Worm (Caenorhabditis elegans) whole organism, L2 larva: ENCODE data around the gene npp-19.

Experiments
- C34F6.9 ChIP-seq: fragments of 150-350 bp; optimal IDR thresholded peaks from 2 replicates; lab custom pipeline; 2014; ENCODE audit warnings: missing biosample characterization, missing genetic modification characterization
- R02D3.7 ChIP-seq: fragments of 150-350 bp; optimal IDR thresholded peaks from 2 replicates; lab custom pipeline; 2014; ENCODE audit warnings: missing biosample characterization, missing genetic modification characterization
- Y55F3AM.14 ChIP-seq: fragments of 200-800 bp; sonication (Bioruptor generic); optimal IDR thresholded peaks from 2 replicates; lab custom pipeline; 2018; ENCODE audit warnings: mild to moderate bottlenecking, missing genetic modification characterization, missing compliant biosample characterization
- ZK546.5 ChIP-seq: sonication (generic microtip); optimal IDR thresholded peaks from 2 replicates; lab custom pipeline; 2017; ENCODE audit warnings: missing biosample characterization, missing genetic modification characterization
- alr-1 ChIP-seq: fragments of 150-350 bp; optimal IDR thresholded peaks from 2 replicates; lab custom pipeline; 2014; ENCODE audit warnings: missing biosample characterization, missing genetic modification characterization
- aly-2 ChIP-seq: fragments of 150-350 bp; optimal IDR thresholded peaks from 2 replicates; lab custom pipeline; 2014; ENCODE audit warnings: missing biosample characterization, missing genetic modification characterization
- blmp-1 ChIP-seq: sonication (generic microtip); optimal IDR thresholded peaks from 2 replicates; lab custom pipeline; 2017; ENCODE audit warnings: missing genetic modification characterization, mild to moderate bottlenecking, missing compliant biosample characterization, antibody characterized with exemption, moderate library complexity; ENCODE audit not compliant: insufficient read depth
- crh-2 ChIP-seq: sonication (generic microtip); optimal IDR thresholded peaks from 2 replicates; lab custom pipeline; 2017; ENCODE audit warnings: missing biosample characterization, missing genetic modification characterization
- dmd-4 ChIP-seq: sonication (generic microtip); optimal IDR thresholded peaks from 2 replicates; lab custom pipeline; 2017; ENCODE audit warnings: missing biosample characterization, missing genetic modification characterization
- egl-27 ChIP-seq: sonication (generic microtip); optimal IDR thresholded peaks from 3 replicates; lab custom pipeline; 2017; ENCODE audit warnings: missing biosample characterization, missing genetic modification reagents, missing genetic modification characterization
- elt-1 ChIP-seq: fragments of 150-350 bp; optimal IDR thresholded peaks from 2 replicates; lab custom pipeline; 2014; ENCODE audit warnings: missing biosample characterization, missing genetic modification characterization
- elt-3 ChIP-seq: sonication (generic microtip); optimal IDR thresholded peaks from 2 replicates; lab custom pipeline; 2017; ENCODE audit warnings: missing biosample characterization, missing genetic modification characterization
- fos-1 ChIP-seq: fragments of 150-350 bp; optimal IDR thresholded peaks from 2 replicates; lab custom pipeline; 2014; ENCODE audit warnings: missing biosample characterization, missing genetic modification characterization
- gmeb-1 ChIP-seq: fragments of 150-350 bp; optimal IDR thresholded peaks from 2 replicates; lab custom pipeline; 2014; ENCODE audit warnings: missing biosample characterization, missing genetic modification characterization
- lin-13 ChIP-seq: fragments of 150-350 bp; optimal IDR thresholded peaks from 2 replicates; lab custom pipeline; 2014; ENCODE audit warnings: missing biosample characterization, missing genetic modification reagents, missing genetic modification characterization
- lin-39 ChIP-seq: fragments of 150-350 bp; optimal IDR thresholded peaks from 2 replicates; lab custom pipeline; 2014; ENCODE audit warnings: missing biosample characterization, missing genetic modification reagents, missing genetic modification characterization
- lsy-2 ChIP-seq, 2 experiments: fragments of 150-350 bp in 1 of 2; sonication (generic microtip) in 1 of 2; optimal IDR thresholded peaks; 2 replicates each; lab custom pipeline; 2014 to 2017; ENCODE audit warnings: missing biosample characterization in 2 of 2, missing genetic modification characterization in 2 of 2
- mab-5 ChIP-seq: fragments of 150-350 bp; optimal IDR thresholded peaks from 2 replicates; lab custom pipeline; 2014; ENCODE audit warnings: missing biosample characterization, missing genetic modification characterization
- mbf-1 ChIP-seq: sonication (generic microtip); optimal IDR thresholded peaks from 2 replicates; lab custom pipeline; 2017; ENCODE audit warnings: missing biosample characterization, missing genetic modification characterization
- mdl-1 ChIP-seq, 2 experiments: fragments of 150-350 bp in 1 of 2; sonication (generic microtip) in 1 of 2; optimal IDR thresholded peaks; 2 replicates each; lab custom pipeline; 2017; ENCODE audit warnings: missing biosample characterization in 2 of 2, missing genetic modification characterization in 2 of 2
- nhr-10 ChIP-seq: sonication (generic microtip); optimal IDR thresholded peaks from 2 replicates; lab custom pipeline; 2017; ENCODE audit warnings: missing biosample characterization, missing genetic modification characterization
- nhr-11 ChIP-seq: fragments of 150-350 bp; optimal IDR thresholded peaks from 2 replicates; lab custom pipeline; 2014; ENCODE audit warnings: missing biosample characterization, missing genetic modification characterization
- nhr-12 ChIP-seq: fragments of 150-350 bp; optimal IDR thresholded peaks from 2 replicates; lab custom pipeline; 2014; ENCODE audit warnings: missing biosample characterization, missing genetic modification characterization
- nhr-129 ChIP-seq: fragments of 150-350 bp; optimal IDR thresholded peaks from 2 replicates; lab custom pipeline; 2014; ENCODE audit warnings: missing biosample characterization, missing genetic modification characterization
- nhr-21 ChIP-seq: fragments of 150-350 bp; optimal IDR thresholded peaks from 2 replicates; lab custom pipeline; 2014; ENCODE audit warnings: missing biosample characterization, missing genetic modification characterization
- nhr-23 ChIP-seq: fragments of 150-350 bp; optimal IDR thresholded peaks from 2 replicates; lab custom pipeline; 2014; ENCODE audit warnings: missing biosample characterization, missing genetic modification reagents, missing genetic modification characterization
- nhr-25 ChIP-seq: fragments of 150-350 bp; sonication (generic microtip); optimal IDR thresholded peaks from 3 replicates; lab custom pipeline; 2014; ENCODE audit warnings: missing biosample characterization, missing genetic modification characterization
- nhr-6 ChIP-seq: fragments of 150-350 bp; optimal IDR thresholded peaks from 2 replicates; lab custom pipeline; 2014; ENCODE audit warnings: missing biosample characterization, missing genetic modification characterization
- nhr-77 ChIP-seq: fragments of 150-350 bp; optimal IDR thresholded peaks from 2 replicates; lab custom pipeline; 2014; ENCODE audit warnings: missing biosample characterization, missing genetic modification characterization
- sem-4 ChIP-seq: fragments of 150-350 bp; optimal IDR thresholded peaks from 2 replicates; lab custom pipeline; 2014; ENCODE audit warnings: missing biosample characterization, missing genetic modification reagents, missing genetic modification characterization
- sma-3 ChIP-seq: sonication (generic microtip); optimal IDR thresholded peaks from 2 replicates; lab custom pipeline; 2016; ENCODE audit warnings: missing genetic modification reagents, missing genetic modification characterization, missing compliant biosample characterization
- sma-9 ChIP-seq, 2 experiments: fragments of 150-350 bp in 1 of 2; sonication (generic microtip) in 1 of 2; optimal IDR thresholded peaks; 2 replicates each; lab custom pipeline; 2014 to 2016; ENCODE audit warnings: missing genetic modification characterization in 2 of 2, mild to moderate bottlenecking in 1 of 2, missing biosample characterization in 1 of 2, missing compliant biosample characterization in 1 of 2, missing genetic modification reagents in 1 of 2, moderate library complexity in 1 of 2
- unc-55 ChIP-seq: fragments of 150-350 bp; sonication (generic microtip); optimal IDR thresholded peaks from 3 replicates; lab custom pipeline; 2014; ENCODE audit warnings: missing biosample characterization, missing genetic modification reagents, missing genetic modification characterization
- ztf-11 ChIP-seq: sonication (generic microtip); optimal IDR thresholded peaks from 2 replicates; lab custom pipeline; 2017; ENCODE audit warnings: missing biosample characterization, missing genetic modification characterization

The npp-19 gene

ce11 chrII:10820679-10821078 lies 22.4 kb upstream of the npp-19 start, which contains the start of gene ech-4:
Gene ech-4, plus strand, starts transcription at chrII:10821031.
- TF ChIP-seq nhr-23 (tag; lab: Kevin White, UChicago) (no peak), sma-3 (no peak), unc-55 (GFP tag; lab: Kevin White, UChicago) (no peak), Y55F3AM.14 (GFP tag; lab: Kevin White, UChicago) (no peak), mbf-1 (tag; lab: Kevin White, UChicago) (no peak), nhr-77 (tag; lab: Kevin White, UChicago) (no peak), C34F6.9 (tag; lab: Kevin White, UChicago) (no peak), alr-1 (tag; lab: Kevin White, UChicago) (no peak), egl-27 (tag; lab: Kevin White, UChicago) (no peak), nhr-10 (no peak), lin-13 (GFP tag; lab: Kevin White, UChicago) (no peak), mab-5 (tag; lab: Kevin White, UChicago) (no peak), nhr-25 (tag; lab: Kevin White, UChicago) (no peak), lsy-2 (tag; optimal IDR thresholded peaks at IDR 0.05; lab: Kevin White, UChicago) (no peak), fos-1 (no peak), nhr-6 (tag; lab: Kevin White, UChicago) (no peak), nhr-129 (no peak), sem-4 (no peak)

DNA sequence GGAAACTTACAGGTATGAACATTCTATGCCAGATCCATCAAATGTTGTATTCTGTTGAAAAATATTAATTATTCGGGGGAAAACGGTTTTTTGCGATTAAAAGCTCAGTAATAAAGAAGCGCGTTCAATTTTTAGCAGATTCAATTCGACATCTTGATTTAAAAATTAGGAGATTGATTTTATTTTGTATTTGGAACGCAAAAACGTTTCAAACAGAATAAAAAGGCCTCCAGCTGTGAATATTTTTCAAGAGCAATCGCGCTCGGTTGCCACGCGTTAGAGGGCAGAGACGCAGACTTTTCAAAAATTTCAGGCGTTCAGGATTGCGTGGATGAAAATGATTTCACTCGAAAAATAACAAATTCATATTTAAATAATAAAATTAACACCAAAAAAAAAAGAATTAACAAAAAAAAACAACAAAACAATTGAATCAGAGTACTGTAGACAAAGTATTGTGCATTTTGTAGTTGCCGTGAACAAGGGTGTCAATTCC lies 21.7 kb upstream of the npp-19 start, which contains the start of gene R06F6.8:
TSS of gene R06F6.8 (minus strand) at position 51 of the 496 bp plus-strand sequence.
- TF ChIP-seq C34F6.9 (tag; lab: Kevin White, UChicago) (peak; percentile 47), crh-2 (tag; lab: Kevin White, UChicago) (peak; percentile 3), unc-55 (GFP tag; lab: Kevin White, UChicago) (peak; percentile 44), lin-13 (GFP tag; lab: Kevin White, UChicago) (peak; percentile 10), alr-1 (tag; lab: Kevin White, UChicago) (no peak)

ce11 chrII:10810690-10811089 lies 12.4 kb upstream of the npp-19 start, which contains the start of gene msrp-7:
Gene msrp-7, plus strand, starts transcription at chrII:10810990.
- TF ChIP-seq ztf-11 (tag; lab: Kevin White, UChicago): no peak
- TF ChIP-seq nhr-129: no peak
- TF ChIP-seq gmeb-1 (tag; lab: Kevin White, UChicago): no peak
- no peak for TF ChIP-seq nhr-11 (tag; lab: Kevin White, UChicago)
- TF ChIP-seq dmd-4 (tag; lab: Kevin White, UChicago): no peak
- TF ChIP-seq mab-5 (tag; lab: Kevin White, UChicago): no peak
- TF ChIP-seq nhr-77 (tag; lab: Kevin White, UChicago): no peak
- no peak for TF ChIP-seq nhr-21 (tag; lab: Kevin White, UChicago)
- TF ChIP-seq sma-9 (GFP tag; optimal IDR thresholded peaks at IDR 0.05; lab: Kevin White, UChicago): no peak
- TF ChIP-seq sma-9 (tag; optimal IDR thresholded peaks at IDR 0.05; lab: Kevin White, UChicago): no peak
- TF ChIP-seq elt-1 (tag; lab: Kevin White, UChicago): no peak
- no peak for TF ChIP-seq egl-27 (tag; lab: Kevin White, UChicago)
- TF ChIP-seq crh-2 (tag; lab: Kevin White, UChicago): no peak
- TF ChIP-seq Y55F3AM.14 (GFP tag; lab: Kevin White, UChicago): no peak
- TF ChIP-seq, all 48 proteins: peak for 0

DNA sequence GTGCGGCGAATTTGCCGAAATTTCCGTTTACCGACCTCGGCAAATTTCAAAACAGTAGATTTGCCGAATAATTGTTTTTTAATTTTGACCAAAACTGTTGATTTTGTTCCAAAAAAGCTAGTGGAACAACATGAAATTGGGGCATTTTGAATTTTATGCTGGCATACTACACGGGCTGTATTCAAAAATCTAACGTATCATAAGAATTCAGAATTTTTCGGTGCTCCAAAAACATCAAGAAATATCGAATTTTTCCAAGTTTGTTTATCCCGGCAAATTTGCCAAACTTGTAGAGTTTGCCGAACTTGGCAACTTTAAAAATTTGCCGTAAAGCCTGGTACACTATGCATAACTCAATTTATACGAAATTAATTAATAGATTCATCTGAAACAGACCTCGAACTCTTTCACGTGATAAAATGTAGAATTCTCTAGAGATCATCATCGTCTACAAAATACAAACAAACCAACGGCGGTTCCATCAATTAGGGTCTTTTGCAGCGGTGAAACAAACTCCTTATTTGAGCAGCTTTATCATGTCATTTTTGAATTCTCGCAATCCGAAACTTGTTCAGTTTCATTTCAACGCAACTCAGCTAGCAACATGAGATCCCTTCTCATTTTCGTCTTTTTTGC lies 10.5 kb upstream of the npp-19 start, which contains the start of gene R06F6.14:
TSS of gene R06F6.14 (plus strand) at position 586 of the 636 bp plus-strand sequence.
- TF ChIP-seq sma-3 (no peak), egl-27 (tag; lab: Kevin White, UChicago) (no peak), alr-1 (tag; lab: Kevin White, UChicago) (no peak), elt-3 (tag; lab: Kevin White, UChicago) (no peak), lin-39 (tag; lab: Kevin White, UChicago) (no peak), elt-1 (tag; lab: Kevin White, UChicago) (no peak), fos-1 (no peak), ZK546.5 (tag; lab: Kevin White, UChicago) (no peak), R02D3.7 (no peak), blmp-1 (tag; lab: Kevin White, UChicago) (no peak), nhr-12 (no peak), nhr-11 (tag; lab: Kevin White, UChicago) (no peak), mdl-1 (tag; optimal IDR thresholded peaks at IDR 0.05; lab: Kevin White, UChicago) (no peak), nhr-23 (tag; lab: Kevin White, UChicago) (no peak), aly-2 (tag; lab: Kevin White, UChicago) (no peak)
- TF ChIP-seq, all 48 proteins: peak for 0
